Worm (Caenorhabditis elegans) whole organism, L1 larva: ENCODE data around the gene mca-3.

Experiments used
- C04F5.9 ChIP-seq: sonication (generic microtip); optimal IDR thresholded peaks from 2 replicates; lab custom pipeline; 2016; ENCODE audit warnings: missing genetic modification characterization, missing compliant biosample characterization
- C16A3.4 ChIP-seq: fragments of 150-350 bp; optimal IDR thresholded peaks from 2 replicates; lab custom pipeline; 2014; ENCODE audit warnings: missing biosample characterization, missing genetic modification characterization
- F16B12.6 ChIP-seq: fragments of 150-350 bp; optimal IDR thresholded peaks from 2 replicates; lab custom pipeline; 2014; ENCODE audit warnings: missing biosample characterization, missing genetic modification characterization
- ama-1 ChIP-seq: fragments of 150-350 bp; optimal IDR thresholded peaks from 2 replicates; lab custom pipeline; 2014
- blmp-1 ChIP-seq: fragments of 150-350 bp; optimal IDR thresholded peaks from 2 replicates; lab custom pipeline; 2014; ENCODE audit warnings: missing biosample characterization, missing genetic modification characterization
- ceh-8 ChIP-seq: fragments of 200-800 bp; sonication (Bioruptor generic); optimal IDR thresholded peaks from 2 replicates; lab custom pipeline; 2018; ENCODE audit warnings: mild to moderate bottlenecking, missing genetic modification characterization, moderate library complexity, missing compliant biosample characterization
- ceh-88 ChIP-seq: fragments of 200-800 bp; sonication (Bioruptor generic); IDR thresholded peaks from 2 replicates; pipeline ENCODE4 v1.3.6; 2022; ENCODE audit warnings: missing genetic modification characterization, missing compliant biosample characterization
- ceh-90 ChIP-seq: sonication (generic microtip); optimal IDR thresholded peaks from 2 replicates; lab custom pipeline; 2016; ENCODE audit warnings: missing genetic modification characterization, missing compliant biosample characterization
- ces-1 ChIP-seq: fragments of 150-350 bp; optimal IDR thresholded peaks from 2 replicates; lab custom pipeline; 2014; ENCODE audit warnings: missing biosample characterization, missing genetic modification reagents, missing genetic modification characterization
- dpl-1 ChIP-seq, 3 experiments: fragments of 150-350 bp in 2 of 3; sonication (generic microtip) in 1 of 3; optimal IDR thresholded peaks; 2 replicates each; lab custom pipeline; 2014 to 2017; ENCODE audit warnings: missing biosample characterization in 3 of 3, missing genetic modification characterization in 3 of 3, missing genetic modification reagents in 3 of 3
- dsc-1 ChIP-seq: sonication (generic microtip); optimal IDR thresholded peaks from 2 replicates; lab custom pipeline; 2016; ENCODE audit warnings: mild to moderate bottlenecking, missing genetic modification characterization, missing compliant biosample characterization
- elt-2 ChIP-seq: sonication (generic microtip); optimal IDR thresholded peaks from 2 replicates; lab custom pipeline; 2016; ENCODE audit warnings: missing genetic modification characterization, mild to moderate bottlenecking, inconsistent platforms, missing compliant biosample characterization, missing genetic modification reagents
- elt-3 ChIP-seq, 6 experiments: fragments of 150-350 bp in 1 of 6; sonication (generic microtip); optimal IDR thresholded peaks; 2 replicates each; lab custom pipeline; 2017 to 2018; ENCODE audit warnings: missing biosample characterization in 6 of 6, missing genetic modification characterization in 6 of 6, inconsistent platforms in 1 of 6
- fkh-10 ChIP-seq: sonication (generic microtip); optimal IDR thresholded peaks from 2 replicates; lab custom pipeline; 2017; ENCODE audit warnings: missing biosample characterization, missing genetic modification reagents, missing genetic modification characterization
- fos-1 ChIP-seq: fragments of 150-350 bp; optimal IDR thresholded peaks from 2 replicates; lab custom pipeline; 2014; ENCODE audit warnings: missing biosample characterization, missing genetic modification characterization
- grh-1 ChIP-seq: fragments of 200-800 bp; sonication (Bioruptor generic); IDR thresholded peaks from 2 replicates; pipeline ENCODE4 v1.3.6; 2022; ENCODE audit warnings: missing genetic modification reagents, missing genetic modification characterization, missing compliant biosample characterization
- hlh-17 ChIP-seq: fragments of 200-800 bp; sonication (Bioruptor generic); optimal IDR thresholded peaks from 2 replicates; lab custom pipeline; 2018; ENCODE audit warnings: missing genetic modification characterization, mild to moderate bottlenecking, missing compliant biosample characterization, moderate library complexity, borderline replicate concordance
- hpl-2 ChIP-seq: fragments of 150-350 bp; optimal IDR thresholded peaks from 2 replicates; lab custom pipeline; 2014; ENCODE audit warnings: missing biosample characterization, missing genetic modification reagents, missing genetic modification characterization
- irx-1 ChIP-seq: sonication (generic microtip); optimal IDR thresholded peaks from 2 replicates; lab custom pipeline; 2016; ENCODE audit warnings: missing genetic modification characterization, missing compliant biosample characterization
- jun-1 ChIP-seq: fragments of 150-350 bp; optimal IDR thresholded peaks from 2 replicates; lab custom pipeline; 2014; ENCODE audit warnings: missing biosample characterization, missing genetic modification reagents, missing genetic modification characterization
- lin-13 ChIP-seq: fragments of 150-350 bp; optimal IDR thresholded peaks from 2 replicates; lab custom pipeline; 2014; ENCODE audit warnings: missing biosample characterization, missing genetic modification reagents, missing genetic modification characterization
- lin-14 ChIP-seq: fragments of 200-800 bp; sonication (Bioruptor generic); optimal IDR thresholded peaks from 2 replicates; lab custom pipeline; 2018; ENCODE audit warnings: mild to moderate bottlenecking, missing genetic modification characterization, moderate library complexity, missing compliant biosample characterization
- lin-15B ChIP-seq: fragments of 150-350 bp; sonication (generic microtip); optimal IDR thresholded peaks from 3 replicates; lab custom pipeline; 2014; ENCODE audit warnings: missing biosample characterization, missing genetic modification characterization
- lin-35 ChIP-seq, 2 experiments: fragments of 150-350 bp; optimal IDR thresholded peaks; 2 replicates each; lab custom pipeline; 2014; ENCODE audit warnings: missing biosample characterization in 2 of 2, missing genetic modification characterization in 2 of 2, missing genetic modification reagents in 2 of 2
- lin-39 ChIP-seq: fragments of 150-350 bp; optimal IDR thresholded peaks from 2 replicates; lab custom pipeline; 2014; ENCODE audit warnings: missing biosample characterization, missing genetic modification reagents, missing genetic modification characterization
- lir-3 ChIP-seq: sonication (generic microtip); optimal IDR thresholded peaks from 2 replicates; lab custom pipeline; 2016; ENCODE audit warnings: mild to moderate bottlenecking, missing genetic modification characterization, moderate library complexity, missing compliant biosample characterization; ENCODE audit not compliant: poor library complexity
- lsy-2 ChIP-seq, 2 experiments: fragments of 150-350 bp; optimal IDR thresholded peaks; 2 replicates each; lab custom pipeline; 2014; ENCODE audit warnings: missing biosample characterization in 2 of 2, missing genetic modification characterization in 2 of 2
- mdl-1 ChIP-seq, 2 experiments: fragments of 150-350 bp; optimal IDR thresholded peaks; 2 replicates each; lab custom pipeline; 2014 to 2017; ENCODE audit warnings: missing biosample characterization in 2 of 2, missing genetic modification characterization in 2 of 2, inconsistent platforms in 1 of 2
- mef-2 ChIP-seq: fragments of 150-350 bp; optimal IDR thresholded peaks from 2 replicates; lab custom pipeline; 2014; ENCODE audit warnings: missing biosample characterization, missing genetic modification characterization
- nhr-11 ChIP-seq: fragments of 150-350 bp; optimal IDR thresholded peaks from 2 replicates; lab custom pipeline; 2014; ENCODE audit warnings: missing biosample characterization, missing genetic modification characterization
- nhr-12 ChIP-seq: sonication (generic microtip); optimal IDR thresholded peaks from 2 replicates; lab custom pipeline; 2017; ENCODE audit warnings: missing biosample characterization, missing genetic modification characterization
- nhr-28 ChIP-seq: fragments of 150-350 bp; optimal IDR thresholded peaks from 2 replicates; lab custom pipeline; 2014; ENCODE audit warnings: missing biosample characterization, missing genetic modification characterization
- nhr-47 ChIP-seq: sonication (generic microtip); optimal IDR thresholded peaks from 2 replicates; lab custom pipeline; 2016; ENCODE audit warnings: mild to moderate bottlenecking, missing genetic modification characterization, moderate library complexity, missing compliant biosample characterization
- nhr-71 ChIP-seq: sonication (generic microtip); optimal IDR thresholded peaks from 2 replicates; lab custom pipeline; 2016; ENCODE audit warnings: mild to moderate bottlenecking, missing genetic modification characterization, moderate library complexity, missing compliant biosample characterization
- nhr-84 ChIP-seq: sonication (generic microtip); optimal IDR thresholded peaks from 2 replicates; lab custom pipeline; 2017; ENCODE audit warnings: missing biosample characterization, missing genetic modification characterization
- nhr-90 ChIP-seq: sonication (generic microtip); optimal IDR thresholded peaks from 2 replicates; lab custom pipeline; 2016; ENCODE audit warnings: mild to moderate bottlenecking, missing genetic modification characterization, missing compliant biosample characterization; ENCODE audit not compliant: poor library complexity
- pag-3 ChIP-seq: sonication (generic microtip); optimal IDR thresholded peaks from 2 replicates; lab custom pipeline; 2017; ENCODE audit warnings: missing genetic modification characterization, mild to moderate bottlenecking, missing compliant biosample characterization, antibody characterized with exemption, borderline replicate concordance; ENCODE audit not compliant: insufficient read depth
- pax-3 ChIP-seq: fragments of 200-800 bp; sonication (Bioruptor generic); optimal IDR thresholded peaks from 2 replicates; lab custom pipeline; 2018; ENCODE audit warnings: mild to moderate bottlenecking, missing genetic modification characterization, moderate library complexity, missing compliant biosample characterization
- pqm-1 ChIP-seq: sonication (generic microtip); optimal IDR thresholded peaks from 3 replicates; lab custom pipeline; 2017; ENCODE audit warnings: missing biosample characterization, missing genetic modification characterization
- rnt-1 ChIP-seq: sonication (generic microtip); optimal IDR thresholded peaks from 2 replicates; lab custom pipeline; 2016; ENCODE audit warnings: mild to moderate bottlenecking, missing genetic modification characterization, moderate library complexity, missing compliant biosample characterization
- skn-1 ChIP-seq: fragments of 150-350 bp; optimal IDR thresholded peaks from 2 replicates; lab custom pipeline; 2014; ENCODE audit warnings: missing biosample characterization, missing genetic modification characterization
- sptf-1 ChIP-seq: fragments of 150-350 bp; optimal IDR thresholded peaks from 2 replicates; lab custom pipeline; 2014; ENCODE audit warnings: missing biosample characterization, missing genetic modification characterization
- swsn-7 ChIP-seq: sonication (generic microtip); optimal IDR thresholded peaks from 2 replicates; lab custom pipeline; 2016; ENCODE audit warnings: missing genetic modification characterization, missing compliant biosample characterization
- unc-30 ChIP-seq: sonication (generic microtip); optimal IDR thresholded peaks from 2 replicates; lab custom pipeline; 2017; ENCODE audit warnings: missing biosample characterization, missing genetic modification characterization
- unc-98 ChIP-seq: fragments of 200-800 bp; sonication (Bioruptor generic); IDR thresholded peaks from 2 replicates; pipeline ENCODE4 v1.3.6; 2022; ENCODE audit warnings: missing genetic modification characterization, missing compliant biosample characterization
- vab-15 ChIP-seq: sonication (generic microtip); optimal IDR thresholded peaks from 2 replicates; lab custom pipeline; 2017; ENCODE audit warnings: missing genotype, mild to moderate bottlenecking, missing genetic modification characterization, missing compliant biosample characterization
- zip-4 ChIP-seq: fragments of 200-800 bp; sonication (Bioruptor generic); optimal IDR thresholded peaks from 2 replicates; lab custom pipeline; 2018; ENCODE audit warnings: mild to moderate bottlenecking, missing genetic modification characterization, moderate library complexity, missing compliant biosample characterization

Gene mca-3

DNA sequence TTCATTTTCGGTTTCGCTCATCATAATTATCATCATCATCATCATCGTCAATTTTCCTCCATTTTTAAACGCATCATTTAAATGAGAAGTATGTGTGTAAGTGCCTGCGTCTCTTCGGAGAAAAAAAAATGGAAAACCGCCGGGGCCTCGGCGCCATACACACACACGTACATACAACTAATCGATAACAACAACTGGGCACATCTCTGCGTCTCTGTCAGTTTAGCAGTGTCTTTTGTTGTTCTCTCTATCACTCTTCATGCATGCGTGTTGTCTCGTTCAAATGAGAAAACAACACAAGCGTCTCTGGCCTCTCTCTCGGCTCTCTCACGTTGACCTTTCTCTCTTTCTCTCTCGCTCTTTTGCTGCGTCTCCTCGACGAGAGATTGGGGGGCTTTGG is 27.8 kb upstream of the mca-3 start (continued):
- TF ChIP-seq fos-1 (peak; percentile 81), rnt-1 (peak; percentile 90), hpl-2 (GFP tag; lab: Kevin White, UChicago) (peak; percentile 29), mdl-1 (tag; optimal IDR thresholded peaks at IDR 0.05; lab: Kevin White, UChicago) (peak in 1 of 2 experiments; percentile 94), nhr-12 (tag; lab: Kevin White, UChicago) (no peak), nhr-90 (tag; lab: Kevin White, UChicago) (peak; percentile 85), lin-39 (tag; lab: Kevin White, UChicago) (peak; percentile 57), ces-1 (GFP tag; lab: Kevin White, UChicago) (no peak), swsn-7 (tag; lab: Kevin White, UChicago) (peak; percentile 91), irx-1 (tag; lab: Kevin White, UChicago) (peak; percentile 90), nhr-47 (tag; lab: Kevin White, UChicago) (peak; percentile 92), nhr-84 (tag; lab: Kevin White, UChicago) (no peak), nhr-71 (tag; lab: Kevin White, UChicago) (peak; percentile 96), skn-1 (tag; lab: Kevin White, UChicago) (peak; percentile 45), lin-13 (GFP tag; lab: Kevin White, UChicago) (peak; percentile 63), lin-15B (tag; lab: Kevin White, UChicago) (peak; percentile 19), ama-1 (peak; percentile 21), pqm-1 (tag; lab: Kevin White, UChicago) (peak; percentile 9), lin-35 (GFP tag; optimal IDR thresholded peaks at IDR 0.05; lab: Kevin White, UChicago) (peak; percentile 75 to 77), pag-3 (tag; lab: Kevin White, UChicago) (peak; percentile 80), vab-15 (no peak), sptf-1 (tag; lab: Kevin White, UChicago) (no peak), zip-4 (GFP tag; lab: Kevin White, UChicago) (no peak), elt-3 (tag; optimal IDR thresholded peaks at IDR 0.05; lab: Kevin White, UChicago) (peak in 2 of 6 experiments; percentile 41 to 70), unc-30 (no peak), lsy-2 (tag; optimal IDR thresholded peaks at IDR 0.05; lab: Kevin White, UChicago) (peak; percentile 85 to 91), dsc-1 (tag; lab: Kevin White, UChicago) (peak; percentile 77), grh-1 (GFP tag; lab: Robert Waterston, UW) (peak; percentile 41; the same call in 1 of the 2 replicates), lir-3 (tag; lab: Kevin White, UChicago) (peak; percentile 66), dpl-1 (GFP tag; optimal IDR thresholded peaks at IDR 0.05; lab: Kevin White, UChicago) (peak; percentile 47 to 65 (median 64)), C04F5.9 (tag; lab: Kevin White, UChicago) (no peak)

ce11 chrIV:3158175-3158574 is 25.2 kb upstream of the mca-3 start:
- no peak for TF ChIP-seq dpl-1 (GFP tag; optimal IDR thresholded peaks at IDR 0.05; lab: Kevin White, UChicago)
- no peak for TF ChIP-seq mef-2 (tag; lab: Kevin White, UChicago)
- no peak for TF ChIP-seq dsc-1 (tag; lab: Kevin White, UChicago)
- no peak for TF ChIP-seq sptf-1 (tag; lab: Kevin White, UChicago)
- no peak for TF ChIP-seq grh-1 (GFP tag; lab: Robert Waterston, UW)
- no peak for TF ChIP-seq lir-3 (tag; lab: Kevin White, UChicago)
- TF ChIP-seq pqm-1 (tag; lab: Kevin White, UChicago): peak; percentile 85
- TF ChIP-seq nhr-71 (tag; lab: Kevin White, UChicago): peak; percentile 2
- TF ChIP-seq lin-39 (tag; lab: Kevin White, UChicago): no peak
- peak in 1 of 2 experiments; percentile 7 for TF ChIP-seq lsy-2 (tag; optimal IDR thresholded peaks at IDR 0.05; lab: Kevin White, UChicago)
- TF ChIP-seq irx-1 (tag; lab: Kevin White, UChicago): no peak
- no peak for TF ChIP-seq nhr-28 (tag; lab: Kevin White, UChicago)
- TF ChIP-seq nhr-12 (tag; lab: Kevin White, UChicago): no peak
- no peak for TF ChIP-seq jun-1 (tag; lab: Kevin White, UChicago)
- no peak for TF ChIP-seq ceh-90 (tag; lab: Kevin White, UChicago)
- no peak for TF ChIP-seq ces-1 (GFP tag; lab: Kevin White, UChicago)
- no peak for TF ChIP-seq ceh-88 (GFP tag; lab: Robert Waterston, UW)
- no peak for TF ChIP-seq hlh-17 (GFP tag; lab: Kevin White, UChicago)
- TF ChIP-seq lin-15B (tag; lab: Kevin White, UChicago): no peak
- TF ChIP-seq blmp-1 (tag; lab: Kevin White, UChicago): peak; percentile 39
- no peak for TF ChIP-seq swsn-7 (tag; lab: Kevin White, UChicago)
- no peak for TF ChIP-seq pax-3 (tag; lab: Kevin White, UChicago)
- TF ChIP-seq nhr-84 (tag; lab: Kevin White, UChicago): no peak
- TF ChIP-seq elt-3 (tag; optimal IDR thresholded peaks at IDR 0.05; lab: Kevin White, UChicago): no peak
- peak in 1 of 2 experiments; percentile 14 for TF ChIP-seq mdl-1 (tag; optimal IDR thresholded peaks at IDR 0.05; lab: Kevin White, UChicago)
- TF ChIP-seq C16A3.4 (tag; lab: Kevin White, UChicago): no peak
- no peak for TF ChIP-seq vab-15
- no peak for TF ChIP-seq hpl-2 (GFP tag; lab: Kevin White, UChicago)
- TF ChIP-seq unc-98 (GFP tag; lab: Robert Waterston, UW): no peak
- TF ChIP-seq elt-2 (tag; lab: Kevin White, UChicago): peak; percentile 97
- no peak for TF ChIP-seq nhr-11
- no peak for TF ChIP-seq F16B12.6
- no peak for TF ChIP-seq fkh-10 (GFP tag; lab: Kevin White, UChicago)
- no peak for TF ChIP-seq ceh-8 (GFP tag; lab: Kevin White, UChicago)
- TF ChIP-seq lin-14 (GFP tag; lab: Kevin White, UChicago): peak; percentile 36
